Worm (Caenorhabditis elegans) whole organism, early embryonic: ENCODE results near the gene F14E5.2.

Experiments
- F13C5.2 ChIP-seq: sonication (generic microtip); optimal IDR thresholded peaks from 2 replicates; lab custom pipeline; 2017; ENCODE audit warnings: mild to moderate bottlenecking, missing genetic modification characterization, inconsistent platforms, missing compliant biosample characterization
- ama-1 ChIP-seq: fragments of 150-350 bp; optimal IDR thresholded peaks from 2 replicates; lab custom pipeline; 2014
- flt-1 ChIP-seq: fragments of 200-800 bp; sonication (Bioruptor generic); IDR thresholded peaks from 2 replicates; pipeline ENCODE4 v1.3.6; 2022; ENCODE audit warnings: missing genetic modification characterization, missing compliant biosample characterization
- scrt-1 ChIP-seq: fragments of 200-800 bp; sonication (Bioruptor generic); IDR thresholded peaks from 2 replicates; pipeline ENCODE4 v1.3.6; 2022; ENCODE audit warnings: missing genetic modification characterization, missing compliant biosample characterization

ce11 chrII:8428758-8428946 is at the start of gene F14E5.2:
- TF ChIP-seq ama-1 (lab: Kevin White, UChicago), result no peak
- no peak for TF ChIP-seq flt-1 (GFP tag; lab: Robert Waterston, UW)
- no peak for TF ChIP-seq scrt-1 (GFP tag; lab: Robert Waterston, UW)
- no peak for TF ChIP-seq F13C5.2 (tag; lab: Kevin White, UChicago)
